Worm (Caenorhabditis elegans): ENCODE data around the gene gpa-13.

The gpa-13 gene

DNA sequence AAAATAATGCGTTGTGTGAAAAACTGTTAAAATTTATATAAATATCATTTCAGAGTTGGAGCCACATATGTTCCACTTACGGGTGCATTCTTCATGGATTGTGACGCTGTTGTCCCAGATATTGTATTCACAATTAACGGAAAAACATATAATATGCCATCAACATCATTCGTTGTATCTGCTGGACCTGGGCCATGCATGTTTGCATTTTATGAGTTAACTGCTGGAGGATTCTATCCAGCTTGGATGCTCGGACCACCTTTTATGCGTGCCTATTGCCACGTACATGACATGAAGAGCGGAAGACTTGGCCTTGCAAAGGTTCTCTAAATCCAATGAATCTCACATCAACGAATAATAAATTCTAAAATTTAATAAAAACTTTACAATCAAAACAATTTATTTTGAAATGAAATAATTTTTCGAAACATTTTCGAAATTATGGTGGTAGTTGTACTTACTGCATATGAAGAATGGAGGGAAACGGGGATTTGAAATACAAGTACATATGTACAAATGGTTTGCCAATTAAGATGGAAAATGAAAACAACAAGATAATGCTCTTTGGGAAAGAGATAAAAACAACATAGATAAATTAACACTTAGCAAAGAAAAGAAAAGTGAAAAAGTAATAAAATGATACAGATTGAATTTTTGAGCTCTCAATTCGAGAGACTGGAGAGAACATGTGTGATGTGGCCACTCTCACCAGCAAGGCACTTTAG is 10.8 kb downstream of the gpa-13 start:
- TF ChIP-seq nhr-102 (tag; optimal IDR thresholded peaks at IDR 0.05) (peak; percentile 49), D1046.2 (GFP tag; IDR thresholded peaks at IDR 0.05) (no peak), spr-1 (tag; optimal IDR thresholded peaks at IDR 0.05) (peak; percentile 2), pqm-1 (tag; optimal IDR thresholded peaks at IDR 0.05) (peak; percentile 28), mes-2 (tag; optimal IDR thresholded peaks at IDR 0.05; ENCODE audit: poor library complexity, severe bottlenecking) (peak; percentile 69), nhr-10 (tag; optimal IDR thresholded peaks at IDR 0.05) (peak; percentile 29), dve-1 (tag; optimal IDR thresholded peaks at IDR 0.05; ENCODE audit: insufficient read depth) (peak; percentile 53), lim-7 (GFP tag; IDR thresholded peaks at IDR 0.05) (no peak), duxl-1 (tag; optimal IDR thresholded peaks at IDR 0.05; ENCODE audit: poor library complexity) (peak; percentile 62), mep-1 (tag; optimal IDR thresholded peaks at IDR 0.05) (peak; percentile 66), nhr-48 (tag; optimal IDR thresholded peaks at IDR 0.05) (peak; percentile 13)

DNA sequence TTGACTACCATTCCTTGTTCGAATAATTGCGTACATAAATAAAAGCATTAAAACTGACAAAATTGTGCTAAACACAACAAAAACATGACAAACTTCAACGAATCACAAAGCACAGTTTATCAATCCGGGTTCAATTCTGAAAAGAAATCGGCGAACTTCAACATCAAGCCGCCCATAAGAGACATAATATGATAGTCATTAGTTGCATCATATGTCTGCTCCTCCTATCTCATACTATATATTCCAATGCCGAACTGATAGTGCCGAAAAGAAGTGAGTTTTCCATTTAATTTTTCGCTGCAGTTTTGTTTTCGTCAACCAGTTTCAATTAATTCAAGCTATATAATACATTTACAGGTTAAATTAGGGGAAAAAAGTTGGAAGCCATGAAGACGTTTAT is 13.1 kb downstream of the gpa-13 start, which contains the start of gene hrg-7:
TSS of gene hrg-7 (plus strand) at position 358 of the 400 bp plus-strand sequence.
- no peak for TF ChIP-seq T20F7.1 (GFP tag; optimal IDR thresholded peaks at IDR 0.05)
- no peak for TF ChIP-seq php-3 (GFP tag; IDR thresholded peaks at IDR 0.05)
- no peak for TF ChIP-seq nhr-11 (tag; optimal IDR thresholded peaks at IDR 0.05)
- TF ChIP-seq lin-13 (GFP tag; optimal IDR thresholded peaks at IDR 0.05): no peak
- TF ChIP-seq nhr-77 (tag; optimal IDR thresholded peaks at IDR 0.05): no peak
- no peak for TF ChIP-seq D1046.2 (GFP tag; IDR thresholded peaks at IDR 0.05)
- TF ChIP-seq ceh-82 (tag; optimal IDR thresholded peaks at IDR 0.05): no peak
- TF ChIP-seq rbr-2 (tag; optimal IDR thresholded peaks at IDR 0.05): no peak
- TF ChIP-seq ceh-28 (tag; optimal IDR thresholded peaks at IDR 0.05): no peak
- TF ChIP-seq duxl-1 (tag; optimal IDR thresholded peaks at IDR 0.05; ENCODE audit: poor library complexity): no peak
- no peak for TF ChIP-seq ctbp-1 (GFP tag; IDR thresholded peaks at IDR 0.05)
- TF ChIP-seq nhr-237 (tag; optimal IDR thresholded peaks at IDR 0.05): no peak
- no peak for TF ChIP-seq spr-3 (GFP tag; optimal IDR thresholded peaks at IDR 0.05)
- peak in 1 of 2 experiments; percentile 10 for TF ChIP-seq lsy-2 (tag; optimal IDR thresholded peaks at IDR 0.05)
- TF ChIP-seq T26A8.4 (GFP tag; IDR thresholded peaks at IDR 0.05): no peak
- TF ChIP-seq ZK546.5 (tag; optimal IDR thresholded peaks at IDR 0.05): no peak
- TF ChIP-seq nhr-28 (tag; optimal IDR thresholded peaks at IDR 0.05): peak; percentile 69
- no peak for TF ChIP-seq F37D6.2 (tag; optimal IDR thresholded peaks at IDR 0.05)
- no peak for TF ChIP-seq daf-19 (GFP tag; conservative IDR thresholded peaks at IDR 0.05)
- TF ChIP-seq pqm-1 (tag; optimal IDR thresholded peaks at IDR 0.05): peak; percentile 81
- TF ChIP-seq nhr-6 (tag; optimal IDR thresholded peaks at IDR 0.05): peak; percentile 40
- TF ChIP-seq hlh-11 (tag; optimal IDR thresholded peaks at IDR 0.05): peak; percentile 51
- TF ChIP-seq mdl-1 (tag; optimal IDR thresholded peaks at IDR 0.05): no peak
- no peak for TF ChIP-seq vab-7 (GFP tag; IDR thresholded peaks at IDR 0.05)
- TF ChIP-seq nhr-76 (tag; optimal IDR thresholded peaks at IDR 0.05): no peak
- TF ChIP-seq zip-11 (GFP tag; IDR thresholded peaks at IDR 0.05): no peak
- TF ChIP-seq unc-130 (GFP tag; optimal IDR thresholded peaks at IDR 0.05): no peak
- no peak for TF ChIP-seq ceh-32 (tag; optimal IDR thresholded peaks at IDR 0.05; ENCODE audit: poor library complexity)
- no peak for TF ChIP-seq spr-1 (tag; optimal IDR thresholded peaks at IDR 0.05)
- TF ChIP-seq hmg-1.1 (GFP tag; IDR thresholded peaks at IDR 0.05): no peak
- TF ChIP-seq lin-1 (GFP tag; IDR thresholded peaks at IDR 0.05): no peak
- no peak for TF ChIP-seq zip-2 (tag; optimal IDR thresholded peaks at IDR 0.05)
- TF ChIP-seq R02D3.7 (tag; optimal IDR thresholded peaks at IDR 0.05): no peak
- TF ChIP-seq dmd-6 (GFP tag; IDR thresholded peaks at IDR 0.05): peak; percentile 39; the same call in 1 of the 2 replicates
- TF ChIP-seq Y105C5A.15 (GFP tag; IDR thresholded peaks at IDR 0.05): no peak
- no peak for TF ChIP-seq jun-1 (tag; optimal IDR thresholded peaks at IDR 0.05)
- no peak for TF ChIP-seq zfp-2 (tag; optimal IDR thresholded peaks at IDR 0.05)
- TF ChIP-seq unc-62 (GFP tag; optimal IDR thresholded peaks at IDR 0.05 in 1 of 2): no peak
- TF ChIP-seq unc-62 (tag; optimal IDR thresholded peaks at IDR 0.05): no peak
- TF ChIP-seq pha-4 (GFP tag; IDR thresholded peaks at IDR 0.05): no peak
- no peak for TF ChIP-seq pha-4 (tag; optimal IDR thresholded peaks at IDR 0.05)
- TF ChIP-seq egl-43 (GFP tag; IDR thresholded peaks at IDR 0.05): no peak
- TF ChIP-seq set-16 (GFP tag; IDR thresholded peaks at IDR 0.05): no peak
